Worm (Caenorhabditis elegans) whole organism, young adult: ENCODE measurements around the gene W04H10.2.
A peak's percentile ranks its signal among the peaks of the same experiment; 100 is the strongest.

Experiments
- B0035.1 ChIP-seq: sonication (generic microtip); optimal IDR thresholded peaks from 2 replicates; lab custom pipeline; 2016; ENCODE audit warnings: missing genetic modification characterization, mild to moderate bottlenecking, missing compliant biosample characterization, missing genotype, missing genetic modification reagents
- D2030.7 ChIP-seq: fragments of 200-800 bp; sonication (Bioruptor generic); IDR thresholded peaks from 2 replicates; pipeline ENCODE4 v1.3.6; 2022; ENCODE audit warnings: missing genetic modification reagents, missing genetic modification characterization, missing compliant biosample characterization
- F23B12.7 ChIP-seq: sonication (generic microtip); optimal IDR thresholded peaks from 2 replicates; lab custom pipeline; 2017; ENCODE audit warnings: missing genetic modification characterization, mild to moderate bottlenecking, missing compliant biosample characterization, antibody characterized with exemption, moderate library complexity; ENCODE audit not compliant: insufficient read depth
- F33H1.4 ChIP-seq: fragments of 200-800 bp; sonication (Bioruptor generic); IDR thresholded peaks from 2 replicates; pipeline ENCODE4 v1.3.6; 2022; ENCODE audit warnings: missing genetic modification reagents, missing genetic modification characterization, missing compliant biosample characterization
- F49E8.2 ChIP-seq: sonication (generic microtip); optimal IDR thresholded peaks from 3 replicates; lab custom pipeline; 2017; ENCODE audit warnings: missing genetic modification characterization, mild to moderate bottlenecking, missing compliant biosample characterization, antibody characterized with exemption, moderate library complexity; ENCODE audit not compliant: insufficient read depth
- F55B11.4 ChIP-seq: sonication (generic microtip); optimal IDR thresholded peaks from 2 replicates; lab custom pipeline; 2016; ENCODE audit warnings: missing compliant biosample characterization, missing genetic modification characterization, borderline replicate concordance; ENCODE audit not compliant: insufficient read depth
- Y53G8AR.9 ChIP-seq: fragments of 200-800 bp; sonication (Bioruptor generic); conservative IDR thresholded peaks from 2 replicates; pipeline ENCODE4 v1.3.6; 2022; ENCODE audit warnings: missing genetic modification reagents, missing genetic modification characterization, missing compliant biosample characterization
- Y67H2A.10 ChIP-seq: fragments of 200-800 bp; sonication (Bioruptor generic); conservative IDR thresholded peaks from 2 replicates; pipeline ENCODE4 v1.3.6; 2022; ENCODE audit warnings: missing genetic modification reagents, missing genetic modification characterization, missing compliant biosample characterization
- Y79H2A.3 ChIP-seq: fragments of 200-800 bp; sonication (Bioruptor generic); conservative IDR thresholded peaks from 2 replicates; pipeline ENCODE4 v1.3.6; 2022; ENCODE audit warnings: missing genetic modification reagents, missing genetic modification characterization, missing compliant biosample characterization
- ZK185.1 ChIP-seq: sonication (generic microtip); optimal IDR thresholded peaks from 2 replicates; lab custom pipeline; 2016; ENCODE audit warnings: mild to moderate bottlenecking, missing genetic modification characterization, missing compliant biosample characterization; ENCODE audit not compliant: poor library complexity, severe bottlenecking
- aptf-2 ChIP-seq: fragments of 200-800 bp; sonication (Bioruptor generic); conservative IDR thresholded peaks from 2 replicates; pipeline ENCODE4 v1.3.6; 2022; ENCODE audit warnings: missing genetic modification reagents, missing genetic modification characterization, missing compliant biosample characterization
- atf-7 ChIP-seq: sonication (generic microtip); optimal IDR thresholded peaks from 2 replicates; lab custom pipeline; 2017; ENCODE audit warnings: mild to moderate bottlenecking, missing genetic modification characterization, missing compliant biosample characterization
- attf-3 ChIP-seq: fragments of 200-800 bp; sonication (Bioruptor generic); conservative IDR thresholded peaks from 2 replicates; pipeline ENCODE4 v1.3.6; 2022; ENCODE audit warnings: missing genetic modification reagents, missing genetic modification characterization, missing compliant biosample characterization
- attf-6 ChIP-seq: fragments of 200-800 bp; sonication (Bioruptor generic); IDR thresholded peaks from 2 replicates; pipeline ENCODE4 v1.3.6; 2022; ENCODE audit warnings: missing genetic modification reagents, missing genetic modification characterization, missing compliant biosample characterization
- bed-1 ChIP-seq: fragments of 200-800 bp; sonication (Bioruptor generic); IDR thresholded peaks from 2 replicates; pipeline ENCODE4 v1.3.6; 2022; ENCODE audit warnings: missing genetic modification reagents, missing genetic modification characterization, missing compliant biosample characterization
- ccch-3 ChIP-seq: fragments of 200-800 bp; sonication (Bioruptor generic); optimal IDR thresholded peaks from 2 replicates; lab custom pipeline; 2018; ENCODE audit warnings: mild to moderate bottlenecking, missing genetic modification characterization, missing compliant biosample characterization
- ceh-100 ChIP-seq: fragments of 200-800 bp; sonication (Bioruptor generic); IDR thresholded peaks from 2 replicates; pipeline ENCODE4 v1.3.6; 2022; ENCODE audit warnings: missing genetic modification reagents, missing genetic modification characterization, missing compliant biosample characterization
- ceh-79 ChIP-seq: sonication (generic microtip); optimal IDR thresholded peaks from 2 replicates; lab custom pipeline; 2017; ENCODE audit warnings: mild to moderate bottlenecking, missing genetic modification characterization, missing compliant biosample characterization
- dpff-1 ChIP-seq: sonication (generic microtip); optimal IDR thresholded peaks from 2 replicates; lab custom pipeline; 2017; ENCODE audit warnings: mild to moderate bottlenecking, missing genetic modification characterization, missing compliant biosample characterization
- ekl-4 ChIP-seq: fragments of 200-800 bp; sonication (Bioruptor generic); IDR thresholded peaks from 2 replicates; pipeline ENCODE4 v1.3.6; 2022; ENCODE audit warnings: missing genetic modification reagents, missing genetic modification characterization, missing compliant biosample characterization
- fkh-3 ChIP-seq: sonication (generic microtip); optimal IDR thresholded peaks from 2 replicates; lab custom pipeline; 2016; ENCODE audit warnings: mild to moderate bottlenecking, missing genetic modification characterization, missing compliant biosample characterization
- gei-17 ChIP-seq: fragments of 200-800 bp; sonication (Bioruptor generic); optimal IDR thresholded peaks from 2 replicates; lab custom pipeline; 2018; ENCODE audit warnings: mild to moderate bottlenecking, missing genetic modification characterization, missing compliant biosample characterization
- hlh-26 ChIP-seq: fragments of 200-800 bp; sonication (Bioruptor generic); conservative IDR thresholded peaks from 2 replicates; pipeline ENCODE4 v1.3.6; 2022; ENCODE audit warnings: missing genetic modification reagents, missing genetic modification characterization, missing compliant biosample characterization
- hrde-1 ChIP-seq: sonication (generic microtip); optimal IDR thresholded peaks from 2 replicates; lab custom pipeline; 2016; ENCODE audit warnings: missing genetic modification characterization, mild to moderate bottlenecking, missing compliant biosample characterization, moderate library complexity, missing genotype, missing genetic modification reagents, borderline replicate concordance
- let-526 ChIP-seq: fragments of 200-800 bp; sonication (Bioruptor generic); IDR thresholded peaks from 2 replicates; pipeline ENCODE4 v1.3.6; 2022; ENCODE audit warnings: missing genetic modification reagents, missing genetic modification characterization, missing compliant biosample characterization
- lin-40 ChIP-seq: sonication (generic microtip); optimal IDR thresholded peaks from 2 replicates; lab custom pipeline; 2016; ENCODE audit warnings: missing genetic modification characterization, mild to moderate bottlenecking, missing compliant biosample characterization, missing genotype, missing genetic modification reagents
- lin-54 ChIP-seq: fragments of 200-800 bp; sonication (Bioruptor generic); optimal IDR thresholded peaks from 2 replicates; lab custom pipeline; 2018; ENCODE audit warnings: mild to moderate bottlenecking, missing genetic modification characterization, missing compliant biosample characterization
- lsl-1 ChIP-seq: fragments of 200-800 bp; sonication (Bioruptor generic); optimal IDR thresholded peaks from 2 replicates; lab custom pipeline; 2018; ENCODE audit warnings: mild to moderate bottlenecking, missing genetic modification characterization, moderate library complexity, missing compliant biosample characterization
- lsy-27 ChIP-seq: sonication (generic microtip); optimal IDR thresholded peaks from 2 replicates; lab custom pipeline; 2017; ENCODE audit warnings: missing genetic modification characterization, mild to moderate bottlenecking, missing compliant biosample characterization, antibody characterized with exemption, missing genotype, borderline replicate concordance; ENCODE audit not compliant: insufficient read depth
- madf-10 ChIP-seq: sonication (generic microtip); optimal IDR thresholded peaks from 2 replicates; lab custom pipeline; 2016; ENCODE audit warnings: mild to moderate bottlenecking, missing genetic modification characterization, missing compliant biosample characterization
- madf-3 ChIP-seq: fragments of 200-800 bp; sonication (Bioruptor generic); IDR thresholded peaks from 2 replicates; pipeline ENCODE4 v1.3.6; 2022; ENCODE audit warnings: missing genetic modification reagents, missing genetic modification characterization, missing compliant biosample characterization
- madf-6 ChIP-seq: fragments of 200-800 bp; sonication (Bioruptor generic); IDR thresholded peaks from 2 replicates; pipeline ENCODE4 v1.3.6; 2022; ENCODE audit warnings: missing genetic modification reagents, missing genetic modification characterization, missing compliant biosample characterization
- mel-28 ChIP-seq: sonication (generic microtip); optimal IDR thresholded peaks from 2 replicates; lab custom pipeline; 2016; ENCODE audit warnings: borderline replicate concordance, mild to moderate bottlenecking, missing genetic modification characterization, missing compliant biosample characterization
- nfya-1 ChIP-seq: sonication (generic microtip); optimal IDR thresholded peaks from 2 replicates; lab custom pipeline; 2017; ENCODE audit warnings: antibody characterized with exemption, missing compliant biosample characterization, missing genetic modification characterization, borderline replicate concordance; ENCODE audit not compliant: insufficient read depth
- nhr-120 ChIP-seq: fragments of 200-800 bp; sonication (Bioruptor generic); IDR thresholded peaks from 2 replicates; pipeline ENCODE4 v1.3.6; 2022; ENCODE audit warnings: missing genetic modification characterization, missing compliant biosample characterization
- nhr-179 ChIP-seq: sonication (generic microtip); optimal IDR thresholded peaks from 2 replicates; lab custom pipeline; 2016; ENCODE audit warnings: mild to moderate bottlenecking, missing genetic modification characterization, missing compliant biosample characterization
- nhr-80 ChIP-seq: sonication (generic microtip); optimal IDR thresholded peaks from 2 replicates; lab custom pipeline; 2016; ENCODE audit warnings: missing genetic modification characterization, missing compliant biosample characterization
- nhr-90 ChIP-seq: sonication (generic microtip); optimal IDR thresholded peaks from 2 replicates; lab custom pipeline; 2016; ENCODE audit warnings: missing genotype, mild to moderate bottlenecking, missing genetic modification characterization, missing compliant biosample characterization
- repo-1 ChIP-seq: sonication (generic microtip); optimal IDR thresholded peaks from 2 replicates; lab custom pipeline; 2017; ENCODE audit warnings: mild to moderate bottlenecking, missing genetic modification characterization, missing compliant biosample characterization
- rpc-1 ChIP-seq, 2 experiments: fragments of 150-350 bp in 1 of 2; sonication (generic microtip) in 1 of 2; optimal IDR thresholded peaks; 2 replicates each; lab custom pipeline; 2014 to 2018; ENCODE audit warnings: missing biosample characterization in 1 of 2, missing genetic modification characterization in 1 of 2, missing genetic modification reagents in 1 of 2, missing genotype in 1 of 2
- sea-2 ChIP-seq: fragments of 200-800 bp; sonication (Bioruptor generic); IDR thresholded peaks from 2 replicates; pipeline ENCODE4 v1.3.6; 2022; ENCODE audit warnings: missing genetic modification characterization, missing compliant biosample characterization
- snpc-4 ChIP-seq, 5 experiments: fragments of 150-350 bp in 1 of 5; sonication (generic microtip) in 4 of 5; optimal IDR thresholded peaks; 2 replicates each; lab custom pipeline; 2014 to 2018; ENCODE audit warnings: missing genetic modification characterization in 5 of 5, missing biosample characterization in 3 of 5, antibody characterized with exemption in 2 of 5, mild to moderate bottlenecking in 2 of 5, missing compliant biosample characterization in 2 of 5, missing genotype in 2 of 5, moderate library complexity in 2 of 5, missing genetic modification reagents in 1 of 5
- sptf-2 ChIP-seq: fragments of 200-800 bp; sonication (Bioruptor generic); optimal IDR thresholded peaks from 2 replicates; lab custom pipeline; 2018; ENCODE audit warnings: mild to moderate bottlenecking, missing genetic modification characterization, missing compliant biosample characterization
- tbp1 ChIP-seq: fragments of 200-800 bp; sonication (Bioruptor generic); optimal IDR thresholded peaks from 2 replicates; lab custom pipeline; 2018; ENCODE audit warnings: mild to moderate bottlenecking, missing genetic modification characterization, missing compliant biosample characterization
- xnd-1 ChIP-seq: sonication (generic microtip); optimal IDR thresholded peaks from 2 replicates; lab custom pipeline; 2016; ENCODE audit warnings: missing genotype, missing genetic modification reagents, missing genetic modification characterization, missing compliant biosample characterization
- ztf-25 ChIP-seq: fragments of 200-800 bp; sonication (Bioruptor generic); IDR thresholded peaks from 2 replicates; pipeline ENCODE4 v1.3.6; 2022; ENCODE audit warnings: missing genetic modification reagents, missing genetic modification characterization, missing compliant biosample characterization
- ztf-26 ChIP-seq: sonication (generic microtip); optimal IDR thresholded peaks from 2 replicates; lab custom pipeline; 2017; ENCODE audit warnings: missing genetic modification characterization, missing compliant biosample characterization

Gene W04H10.2

DNA sequence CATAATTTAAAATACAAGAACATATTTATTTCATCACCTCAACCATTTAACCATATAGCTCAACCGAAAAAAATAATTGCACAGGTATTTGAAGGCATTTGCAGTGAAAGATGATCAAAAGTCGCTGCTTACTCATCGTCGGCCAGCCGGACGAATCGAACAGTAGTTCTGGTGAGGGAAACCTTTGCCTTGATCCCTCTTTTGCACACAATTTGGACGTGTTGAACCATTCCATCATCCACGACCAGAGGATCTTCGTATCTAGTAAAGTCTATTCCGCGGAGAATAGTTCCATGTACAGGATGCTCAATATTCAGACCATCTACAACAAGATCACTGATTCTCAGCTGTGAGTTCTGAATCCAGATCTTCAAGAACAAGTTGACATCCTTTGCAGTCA is 23.4 kb upstream of the W04H10.2 start (continued):
- TF ChIP-seq sea-2 (GFP tag; lab: Robert Waterston, UW) (no peak), aptf-2 (no peak), nhr-90 (tag; lab: Kevin White, UChicago) (no peak), attf-3 (GFP tag; lab: Robert Waterston, UW) (no peak), madf-6 (GFP tag; lab: Robert Waterston, UW) (peak; percentile 63), gei-17 (GFP tag; lab: Kevin White, UChicago) (no peak), nhr-120 (GFP tag; lab: Robert Waterston, UW) (no peak), sptf-2 (GFP tag; lab: Kevin White, UChicago) (no peak), let-526 (GFP tag; lab: Robert Waterston, UW) (no peak), B0035.1 (tag; lab: Kevin White, UChicago) (no peak), nhr-80 (tag; lab: Kevin White, UChicago) (no peak), ccch-3 (no peak), Y67H2A.10 (GFP tag; lab: Robert Waterston, UW) (no peak), ztf-26 (tag; lab: Kevin White, UChicago) (no peak), attf-6 (GFP tag; lab: Robert Waterston, UW) (no peak), ceh-100 (no peak), nhr-179 (tag; lab: Kevin White, UChicago) (no peak), ceh-79 (tag; lab: Kevin White, UChicago) (no peak), dpff-1 (tag; lab: Kevin White, UChicago) (no peak), lin-40 (tag; lab: Kevin White, UChicago) (no peak), atf-7 (tag; lab: Kevin White, UChicago) (no peak), F55B11.4 (tag; lab: Kevin White, UChicago) (no peak), Y53G8AR.9 (0 out of 2 replicates have a peak, but pooled peaks have one; percentile 51), lsy-27 (tag; lab: Kevin White, UChicago) (no peak), tbp1 (GFP tag; lab: Kevin White, UChicago) (peak; percentile 13), hlh-26 (GFP tag; lab: Robert Waterston, UW) (no peak), lsl-1 (GFP tag; lab: Kevin White, UChicago) (peak; percentile 1), xnd-1 (tag; lab: Kevin White, UChicago) (peak; percentile 9), rpc-1 (optimal IDR thresholded peaks at IDR 0.05; lab: Kevin White, UChicago) (no peak), rpc-1 (tag; optimal IDR thresholded peaks at IDR 0.05; lab: Kevin White, UChicago) (no peak), snpc-4 (GFP tag; optimal IDR thresholded peaks at IDR 0.05; lab: Kevin White, UChicago) (no peak), snpc-4 (tag; optimal IDR thresholded peaks at IDR 0.05; lab: Kevin White, UChicago) (peak in 1 of 4 experiments; percentile 23), F23B12.7 (tag; lab: Kevin White, UChicago) (no peak), ztf-25 (GFP tag; lab: Robert Waterston, UW) (0 out of 2 replicates have a peak, but pooled peaks have one; percentile 8), nfya-1 (tag; lab: Kevin White, UChicago) (no peak), F49E8.2 (tag; lab: Kevin White, UChicago) (peak; percentile 34), madf-3 (GFP tag; lab: Robert Waterston, UW) (no peak), lin-54 (GFP tag; lab: Kevin White, UChicago) (peak; percentile 30), ZK185.1 (tag; lab: Kevin White, UChicago) (no peak), fkh-3 (tag; lab: Kevin White, UChicago) (no peak), repo-1 (tag; lab: Kevin White, UChicago) (no peak), madf-10 (tag; lab: Kevin White, UChicago) (no peak), D2030.7 (GFP tag; lab: Robert Waterston, UW) (peak; percentile 32; the same call in 1 of the 2 replicates), bed-1 (no peak), hrde-1 (tag; lab: Kevin White, UChicago) (peak; percentile 3), F33H1.4 (GFP tag; lab: Robert Waterston, UW) (no peak), mel-28 (tag; lab: Kevin White, UChicago) (no peak), Y79H2A.3 (0 out of 2 replicates have a peak, but pooled peaks have one; percentile 7), ekl-4 (GFP tag; lab: Robert Waterston, UW) (peak; percentile 66)
